Fruit fly (Drosophila melanogaster): ENCODE results near the gene Zmynd8.

Gene Zmynd8

dm6 chr3R:31701934-31702333, 32.7 kb downstream of the Zmynd8 start:
- TF ChIP-seq gl (tag; optimal IDR thresholded peaks at IDR 0.05) = peak; percentile 29
- no peak for TF ChIP-seq Ets98B (GFP tag; IDR thresholded peaks at IDR 0.05)
- TF ChIP-seq CG12605 (GFP tag; IDR thresholded peaks at IDR 0.05) = no peak
- TF ChIP-seq fd96Ca (GFP tag; IDR thresholded peaks at IDR 0.05) = no peak
- TF ChIP-seq CG8159 (tag; optimal IDR thresholded peaks at IDR 0.05) = no peak
- peak; percentile 77; the same call in 2 of the 3 replicates for TF ChIP-seq CG4496 (GFP tag; IDR thresholded peaks at IDR 0.05)
- TF ChIP-seq CG17806 (tag; optimal IDR thresholded peaks at IDR 0.05) = no peak
- TF ChIP-seq EcR (GFP tag; optimal IDR thresholded peaks at IDR 0.05) = peak; percentile 54
- no peak for TF ChIP-seq Snoo (tag; optimal IDR thresholded peaks at IDR 0.05)

dm6 chr3R:31703370-31703769, 34.1 kb downstream of the Zmynd8 start:
- TF ChIP-seq CG9948 (tag; optimal IDR thresholded peaks at IDR 0.05) (no peak), CG8159 (tag; optimal IDR thresholded peaks at IDR 0.05) (peak; percentile 22), CG14655 (GFP tag; optimal IDR thresholded peaks at IDR 0.05) (peak; percentile 20), CG12605 (GFP tag; IDR thresholded peaks at IDR 0.05) (no peak), CG17806 (tag; optimal IDR thresholded peaks at IDR 0.05) (peak; percentile 9), Ets98B (GFP tag; IDR thresholded peaks at IDR 0.05) (no peak), EcR (GFP tag; optimal IDR thresholded peaks at IDR 0.05) (peak; percentile 92), CG13204 (GFP tag; optimal IDR thresholded peaks at IDR 0.05) (no peak), Snoo (tag; optimal IDR thresholded peaks at IDR 0.05) (no peak), CG15710 (tag; optimal IDR thresholded peaks at IDR 0.05) (no peak), CG32121 (GFP tag; IDR thresholded peaks at IDR 0.05) (no peak), CG34367 (tag; optimal IDR thresholded peaks at IDR 0.05) (no peak), fd96Ca (GFP tag; IDR thresholded peaks at IDR 0.05) (no peak), CG8301 (tag; optimal IDR thresholded peaks at IDR 0.05) (no peak), D1 (tag; optimal IDR thresholded peaks at IDR 0.05) (no peak), Pif1B (GFP tag; optimal IDR thresholded peaks at IDR 0.05) (no peak), gl (tag; optimal IDR thresholded peaks at IDR 0.05) (no peak), CG4496 (GFP tag; IDR thresholded peaks at IDR 0.05) (no peak), Pif1A (GFP tag; optimal IDR thresholded peaks at IDR 0.05) (no peak)

dm6 chr3R:31704524-31705215, 35.4 kb downstream of the Zmynd8 start:
- TF ChIP-seq CG32121 (GFP tag; IDR thresholded peaks at IDR 0.05) (no peak), CG17806 (tag; optimal IDR thresholded peaks at IDR 0.05) (peak; percentile 12), CG14655 (GFP tag; optimal IDR thresholded peaks at IDR 0.05) (peak; percentile 26), CG9948 (tag; optimal IDR thresholded peaks at IDR 0.05) (peak; percentile 8), CG8159 (tag; optimal IDR thresholded peaks at IDR 0.05) (peak; percentile 1)

dm6 chr3R:31706142-31706894, 37.1 kb downstream of the Zmynd8 start:
- TF ChIP-seq gl (tag; optimal IDR thresholded peaks at IDR 0.05) (peak; percentile 15), rn (GFP tag; IDR thresholded peaks at IDR 0.05) (peak; percentile 40; the same call in 1 of the 2 replicates), Snoo (tag; optimal IDR thresholded peaks at IDR 0.05) (no peak), Ets98B (GFP tag; IDR thresholded peaks at IDR 0.05) (peak; percentile 73), CG13204 (GFP tag; optimal IDR thresholded peaks at IDR 0.05) (no peak), CG12605 (GFP tag; IDR thresholded peaks at IDR 0.05) (peak; percentile 82), CG14655 (GFP tag; optimal IDR thresholded peaks at IDR 0.05) (peak; percentile 93), CG17806 (tag; optimal IDR thresholded peaks at IDR 0.05) (peak; percentile 62), CG8159 (tag; optimal IDR thresholded peaks at IDR 0.05) (peak; percentile 51), EcR (GFP tag; optimal IDR thresholded peaks at IDR 0.05) (peak; percentile 85), CG32121 (GFP tag; IDR thresholded peaks at IDR 0.05) (peak; percentile 42; the same call in 1 of the 2 replicates), Pif1A (GFP tag; optimal IDR thresholded peaks at IDR 0.05) (peak; percentile 67), D1 (tag; optimal IDR thresholded peaks at IDR 0.05) (no peak), CG4496 (GFP tag; IDR thresholded peaks at IDR 0.05) (peak; percentile 87), CG10348 (GFP tag; IDR thresholded peaks at IDR 0.05) (no peak), CG15710 (tag; optimal IDR thresholded peaks at IDR 0.05) (peak; percentile 33), CG9948 (tag; optimal IDR thresholded peaks at IDR 0.05) (peak; percentile 77), CG8301 (tag; optimal IDR thresholded peaks at IDR 0.05) (peak; percentile 86), fd96Ca (GFP tag; IDR thresholded peaks at IDR 0.05) (peak; percentile 85), CG34367 (tag; optimal IDR thresholded peaks at IDR 0.05) (peak; percentile 48), Pif1B (GFP tag; optimal IDR thresholded peaks at IDR 0.05) (peak; percentile 58)

dm6 chr3R:31706895-31707238, 37.6 kb downstream of the Zmynd8 start:
- TF ChIP-seq CG17806 (tag; optimal IDR thresholded peaks at IDR 0.05) = peak; percentile 35
- TF ChIP-seq fd96Ca (GFP tag; IDR thresholded peaks at IDR 0.05) = no peak
- no peak for TF ChIP-seq CG15710 (tag; optimal IDR thresholded peaks at IDR 0.05)
- no peak for TF ChIP-seq gl (tag; optimal IDR thresholded peaks at IDR 0.05)
- TF ChIP-seq CG12605 (GFP tag; IDR thresholded peaks at IDR 0.05) = no peak
- TF ChIP-seq CG8301 (tag; optimal IDR thresholded peaks at IDR 0.05) = peak; percentile 32
- no peak for TF ChIP-seq rn (GFP tag; IDR thresholded peaks at IDR 0.05)
- TF ChIP-seq CG4496 (GFP tag; IDR thresholded peaks at IDR 0.05) = no peak
- no peak for TF ChIP-seq CG13204 (GFP tag; optimal IDR thresholded peaks at IDR 0.05)
- peak; percentile 27 for TF ChIP-seq CG14655 (GFP tag; optimal IDR thresholded peaks at IDR 0.05)
- TF ChIP-seq CG8159 (tag; optimal IDR thresholded peaks at IDR 0.05) = peak; percentile 52
- TF ChIP-seq CG34367 (tag; optimal IDR thresholded peaks at IDR 0.05) = no peak
- TF ChIP-seq Pif1A (GFP tag; optimal IDR thresholded peaks at IDR 0.05) = no peak
- no peak for TF ChIP-seq Ets98B (GFP tag; IDR thresholded peaks at IDR 0.05)
- TF ChIP-seq CG32121 (GFP tag; IDR thresholded peaks at IDR 0.05) = no peak
- no peak for TF ChIP-seq Snoo (tag; optimal IDR thresholded peaks at IDR 0.05)
- no peak for TF ChIP-seq EcR (GFP tag; optimal IDR thresholded peaks at IDR 0.05)
- TF ChIP-seq D1 (tag; optimal IDR thresholded peaks at IDR 0.05) = no peak
- TF ChIP-seq CG9948 (tag; optimal IDR thresholded peaks at IDR 0.05) = peak; percentile 24
- no peak for TF ChIP-seq CG10348 (GFP tag; IDR thresholded peaks at IDR 0.05)
- no peak for TF ChIP-seq Pif1B (GFP tag; optimal IDR thresholded peaks at IDR 0.05)

All from whole organism, pupa.